Fruit fly (Drosophila melanogaster): ENCODE data around the gene CG14983.

The CG14983 gene

DNA sequence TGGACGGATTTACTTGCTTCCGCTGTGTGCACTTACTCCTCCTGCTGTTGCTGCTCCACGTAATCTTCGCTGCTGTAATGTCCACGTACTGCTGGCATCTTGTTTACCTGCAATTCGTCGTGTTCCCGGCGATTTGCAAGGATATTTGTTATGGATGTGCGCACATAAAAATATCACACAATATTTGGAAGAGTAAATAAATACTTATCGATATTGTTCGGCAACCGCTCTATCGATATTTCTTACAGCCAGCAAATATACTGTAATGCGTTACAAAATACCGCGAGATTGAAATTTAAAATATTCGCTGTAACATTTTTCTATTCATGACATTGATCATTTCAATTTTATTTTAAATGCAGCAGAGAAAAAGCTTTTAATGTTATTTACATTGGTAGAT is 11.3 kb downstream of the CG14983 start, which contains the start of gene CG10866 (continued):
- TF ChIP-seq MBD-R2 (GFP tag; IDR thresholded peaks at IDR 0.05): peak; percentile 70
- no peak for TF ChIP-seq CG14441 (GFP tag; IDR thresholded peaks at IDR 0.05)
- no peak for TF ChIP-seq CG13123 (GFP tag; optimal IDR thresholded peaks at IDR 0.05)
- no peak for TF ChIP-seq CG2712 (tag; optimal IDR thresholded peaks at IDR 0.05)
- TF ChIP-seq tio (GFP tag; optimal IDR thresholded peaks at IDR 0.05): no peak
- no peak for TF ChIP-seq kah (GFP tag; optimal IDR thresholded peaks at IDR 0.05)
- TF ChIP-seq Hr39 (optimal IDR thresholded peaks at IDR 0.05): no peak
- no peak for TF ChIP-seq CG15269 (tag; optimal IDR thresholded peaks at IDR 0.05)
- TF ChIP-seq chm (GFP tag; IDR thresholded peaks at IDR 0.05): no peak
- TF ChIP-seq Asciz (GFP tag; optimal IDR thresholded peaks at IDR 0.05): no peak
- TF ChIP-seq CG2129 (GFP tag; IDR thresholded peaks at IDR 0.05; ENCODE audit: partially characterized antibody): peak; percentile 64
- TF ChIP-seq Dll (GFP tag; IDR thresholded peaks at IDR 0.05; ENCODE audit: partially characterized antibody): peak; percentile 87; the same call in 3 of the 4 replicates
- TF ChIP-seq CG12236 (GFP tag; optimal IDR thresholded peaks at IDR 0.05): no peak
- no peak for TF ChIP-seq CG30431 (GFP tag; optimal IDR thresholded peaks at IDR 0.05)
- TF ChIP-seq caup (GFP tag; optimal IDR thresholded peaks at IDR 0.05; ENCODE audit: severe bottlenecking): no peak
- no peak for TF ChIP-seq kni (GFP tag; optimal IDR thresholded peaks at IDR 0.05)
- no peak for TF ChIP-seq CG3838 (GFP tag; optimal IDR thresholded peaks at IDR 0.05)
- no peak for TF ChIP-seq CG9876 (GFP tag; optimal IDR thresholded peaks at IDR 0.05)
- TF ChIP-seq Jarid2 (GFP tag; optimal IDR thresholded peaks at IDR 0.05): no peak
- TF ChIP-seq CG32767 (GFP tag; IDR thresholded peaks at IDR 0.05): no peak
- no peak for TF ChIP-seq gt (GFP tag; IDR thresholded peaks at IDR 0.05)
- no peak for TF ChIP-seq CG16815 (GFP tag; optimal IDR thresholded peaks at IDR 0.05)
- TF ChIP-seq CG34224 (GFP tag; IDR thresholded peaks at IDR 0.05; ENCODE audit: partially characterized antibody): peak; percentile 86
- no peak for TF ChIP-seq ttk (GFP tag; IDR thresholded peaks at IDR 0.05)
- no peak for TF ChIP-seq CG2889 (GFP tag; IDR thresholded peaks at IDR 0.05)
- TF ChIP-seq D19B (GFP tag; optimal IDR thresholded peaks at IDR 0.05): no peak
- TF ChIP-seq CTCF (GFP tag; optimal IDR thresholded peaks at IDR 0.05): no peak
- TF ChIP-seq salm (tag; optimal IDR thresholded peaks at IDR 0.05): no peak
- TF ChIP-seq eyg (GFP tag; optimal IDR thresholded peaks at IDR 0.05): no peak
- TF ChIP-seq crc (GFP tag; optimal IDR thresholded peaks at IDR 0.05): no peak
- TF ChIP-seq Fer3 (tag; optimal IDR thresholded peaks at IDR 0.05): no peak
- TF ChIP-seq gfzf (GFP tag; optimal IDR thresholded peaks at IDR 0.05): peak; percentile 46
- no peak for TF ChIP-seq CG8944 (GFP tag; optimal IDR thresholded peaks at IDR 0.05)
- TF ChIP-seq Ravus (GFP tag; IDR thresholded peaks at IDR 0.05): no peak
- TF ChIP-seq HmgD (GFP tag; optimal IDR thresholded peaks at IDR 0.05): no peak
- peak; percentile 92 for TF ChIP-seq CG13287 (GFP tag; IDR thresholded peaks at IDR 0.05; ENCODE audit: partially characterized antibody)
- TF ChIP-seq pros (GFP tag; optimal IDR thresholded peaks at IDR 0.05): no peak
- TF ChIP-seq CG8290 (GFP tag; optimal IDR thresholded peaks at IDR 0.05): no peak
- peak in 1 of 2 experiments; percentile 57 for TF ChIP-seq CG8290 (tag; optimal IDR thresholded peaks at IDR 0.05)
- no peak for TF ChIP-seq CG7839 (tag; optimal IDR thresholded peaks at IDR 0.05)
- no peak for TF ChIP-seq exex (tag; optimal IDR thresholded peaks at IDR 0.05)
- TF ChIP-seq da (GFP tag; optimal IDR thresholded peaks at IDR 0.05): no peak
- TF ChIP-seq vnd (GFP tag; IDR thresholded peaks at IDR 0.05; ENCODE audit: partially characterized antibody): peak; percentile 73
- peak; percentile 64 for TF ChIP-seq tna (GFP tag; IDR thresholded peaks at IDR 0.05; ENCODE audit: partially characterized antibody)
- no peak for TF ChIP-seq CG31224 (GFP tag; IDR thresholded peaks at IDR 0.05)
- peak; percentile 19; the same call in 1 of the 3 replicates for TF ChIP-seq row (GFP tag; IDR thresholded peaks at IDR 0.05)
- TF ChIP-seq abd-A (tag; optimal IDR thresholded peaks at IDR 0.05): no peak
- peak; percentile 79 for TF ChIP-seq E2f2 (GFP tag; IDR thresholded peaks at IDR 0.05)
- TF ChIP-seq Med (GFP tag): peak; percentile 31
- TF ChIP-seq otp (GFP tag; IDR thresholded peaks at IDR 0.05): no peak
- TF ChIP-seq CG14860 (GFP tag; IDR thresholded peaks at IDR 0.05; ENCODE audit: partially characterized antibody): peak; percentile 66; the same call in 2 of the 3 replicates
- TF ChIP-seq CG6689 (GFP tag; IDR thresholded peaks at IDR 0.05): no peak
- TF ChIP-seq CG15073 (GFP tag; optimal IDR thresholded peaks at IDR 0.05): no peak
